Worm (Caenorhabditis elegans): ENCODE results near the gene trul-1.

DNA sequence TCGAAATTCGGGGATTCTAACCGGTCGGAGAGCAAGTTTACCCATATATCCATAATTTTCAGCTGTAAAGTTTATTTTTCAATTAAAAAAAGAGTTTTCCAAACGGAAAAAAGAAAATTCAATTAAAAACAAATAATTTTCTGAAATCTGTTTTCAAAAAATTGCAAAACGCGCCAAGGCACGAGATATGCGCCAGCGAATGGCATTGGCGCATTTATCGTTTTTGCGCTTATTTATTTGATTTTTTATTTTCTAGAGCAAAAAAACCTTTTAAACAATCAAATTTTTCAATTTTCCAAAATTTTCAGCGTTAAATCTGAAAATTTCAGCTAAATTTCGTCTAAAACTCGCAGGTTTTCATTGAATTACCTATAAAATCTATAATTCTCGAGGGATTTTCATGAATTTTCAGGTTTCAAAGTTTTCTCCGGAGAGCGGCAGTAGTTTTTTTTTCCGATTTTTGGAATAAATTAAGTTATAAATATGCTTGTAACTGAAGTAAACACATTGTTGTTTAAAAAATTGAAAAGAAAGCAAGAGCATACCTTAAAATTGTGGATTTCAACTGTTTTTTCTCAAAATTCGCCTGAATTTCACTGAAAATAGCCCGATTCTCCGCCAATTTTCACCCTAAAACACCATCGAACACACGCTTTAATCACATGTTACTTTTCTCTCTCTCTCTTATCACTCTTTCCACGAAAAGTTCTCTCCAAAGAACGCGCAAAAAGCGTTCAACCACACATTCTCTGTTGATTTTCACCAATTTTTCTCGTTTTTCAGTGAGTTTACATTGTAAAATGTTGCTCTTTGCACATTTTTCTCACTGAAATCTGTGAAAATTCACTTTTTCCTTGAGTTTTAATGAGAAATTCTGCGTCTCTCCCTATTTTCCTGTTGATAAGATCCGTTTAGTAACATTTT is 3.5 kb upstream of the trul-1 start, which contains the start of gene B0432.10:
- peak; percentile 69 for TF ChIP-seq nfya-1 (tag; optimal IDR thresholded peaks at IDR 0.05)
- TF ChIP-seq ceh-31 (tag; optimal IDR thresholded peaks at IDR 0.05): no peak

Measured in whole organism, late embryonic.